Fruit fly (Drosophila melanogaster): ENCODE data around the gene CG14933.

Gene CG14933

dm6 chr2L:11806701-11807674 is 35.6 kb upstream of the CG14933 start (continued):
- TF ChIP-seq mirr (GFP tag; optimal IDR thresholded peaks at IDR 0.05), result peak; percentile 78
- peak; percentile 89 for TF ChIP-seq Nf-YB (GFP tag; optimal IDR thresholded peaks at IDR 0.05)
- TF ChIP-seq CG13894 (tag; optimal IDR thresholded peaks at IDR 0.05), result peak; percentile 68
- TF ChIP-seq CrebB (tag; optimal IDR thresholded peaks at IDR 0.05), result no peak
- TF ChIP-seq CG13287 (GFP tag; IDR thresholded peaks at IDR 0.05; ENCODE audit: partially characterized antibody), result peak; percentile 23; the same call in 1 of the 2 replicates
- peak; percentile 3 for TF ChIP-seq CG2120 (GFP tag; optimal IDR thresholded peaks at IDR 0.05)
- TF ChIP-seq Trl (optimal IDR thresholded peaks at IDR 0.05), result peak; percentile 88 to 99
- peak; percentile 65 for TF ChIP-seq Trl (GFP tag; optimal IDR thresholded peaks at IDR 0.05)
- TF ChIP-seq Awh (GFP tag; IDR thresholded peaks at IDR 0.05), result 0 out of 2 replicates have a peak, but pooled peaks have one; percentile 15
- peak; percentile 56 for TF ChIP-seq lbe (GFP tag; optimal IDR thresholded peaks at IDR 0.05)
- TF ChIP-seq CG31441 (GFP tag; IDR thresholded peaks at IDR 0.05), result no peak
- peak; percentile 48 for TF ChIP-seq unc-4 (GFP tag; IDR thresholded peaks at IDR 0.05; ENCODE audit: partially characterized antibody)
- peak; percentile 87 for TF ChIP-seq Drgx (GFP tag; IDR thresholded peaks at IDR 0.05)
- peak; percentile 99 for TF ChIP-seq abd-A (tag; optimal IDR thresholded peaks at IDR 0.05)
- TF ChIP-seq CG2678 (tag; optimal IDR thresholded peaks at IDR 0.05), result peak; percentile 16
- TF ChIP-seq gcm (GFP tag; optimal IDR thresholded peaks at IDR 0.05), result peak; percentile 15
- peak; percentile 20 for TF ChIP-seq corto (GFP tag; optimal IDR thresholded peaks at IDR 0.05)
- no peak for TF ChIP-seq CG8281 (tag; optimal IDR thresholded peaks at IDR 0.05)
- no peak for TF ChIP-seq sc (optimal IDR thresholded peaks at IDR 0.05)
- no peak for TF ChIP-seq sc (GFP tag; optimal IDR thresholded peaks at IDR 0.05)
- no peak for TF ChIP-seq pb (GFP tag; optimal IDR thresholded peaks at IDR 0.05)
- TF ChIP-seq CG14014 (GFP tag; IDR thresholded peaks at IDR 0.05), result no peak
- TF ChIP-seq Opbp (GFP tag; IDR thresholded peaks at IDR 0.05; ENCODE audit: partially characterized antibody), result 0 out of 3 replicates have a peak, but pooled peaks have one; percentile 28
- TF ChIP-seq ham (GFP tag; IDR thresholded peaks at IDR 0.05), result no peak
- TF ChIP-seq CHES-1-like (GFP tag; optimal IDR thresholded peaks at IDR 0.05), result peak; percentile 24
- TF ChIP-seq Chrac-16 (GFP tag; optimal IDR thresholded peaks at IDR 0.05), result no peak
- TF ChIP-seq gem (tag; optimal IDR thresholded peaks at IDR 0.05), result peak; percentile 10
- peak; percentile 6 for TF ChIP-seq CG12659 (GFP tag; optimal IDR thresholded peaks at IDR 0.05)
- TF ChIP-seq nerfin-1 (tag; optimal IDR thresholded peaks at IDR 0.05), result peak; percentile 39
- peak; percentile 22 for TF ChIP-seq scrt (GFP tag; optimal IDR thresholded peaks at IDR 0.05)
- peak; percentile 17; the same call in 1 of the 2 replicates for TF ChIP-seq CG32532 (GFP tag; IDR thresholded peaks at IDR 0.05)
- peak; percentile 32; the same call in 1 of the 2 replicates for TF ChIP-seq sna (GFP tag; IDR thresholded peaks at IDR 0.05; ENCODE audit: partially characterized antibody)
- no peak for TF ChIP-seq Taf1 (GFP tag; IDR thresholded peaks at IDR 0.05)
- peak; percentile 25 for TF ChIP-seq B-H2 (GFP tag; optimal IDR thresholded peaks at IDR 0.05)
- peak; percentile 1 for TF ChIP-seq YL-1 (GFP tag; optimal IDR thresholded peaks at IDR 0.05)
- TF ChIP-seq CG7987 (GFP tag; optimal IDR thresholded peaks at IDR 0.05), result peak; percentile 35
- TF ChIP-seq CG10543 (GFP tag; optimal IDR thresholded peaks at IDR 0.05), result peak; percentile 79
- TF ChIP-seq lola (GFP tag; optimal IDR thresholded peaks at IDR 0.05), result no peak
- TF ChIP-seq gro (GFP tag; optimal IDR thresholded peaks at IDR 0.05), result peak; percentile 73
- TF ChIP-seq pros (GFP tag; optimal IDR thresholded peaks at IDR 0.05), result peak; percentile 88
- TF ChIP-seq insv (GFP tag; optimal IDR thresholded peaks at IDR 0.05), result peak in 1 of 2 experiments; percentile 82
- peak; percentile 34 for TF ChIP-seq CG12071 (GFP tag; optimal IDR thresholded peaks at IDR 0.05)
- TF ChIP-seq psq (GFP tag; optimal IDR thresholded peaks at IDR 0.05), result peak; percentile 98
- 0 out of 2 replicates have a peak, but pooled peaks have one; percentile 22 for TF ChIP-seq CG14441 (GFP tag; IDR thresholded peaks at IDR 0.05)
- TF ChIP-seq MESR4 (GFP tag; optimal IDR thresholded peaks at IDR 0.05), result no peak
- 0 out of 2 replicates have a peak, but pooled peaks have one; percentile 44 for TF ChIP-seq CG42726 (GFP tag; IDR thresholded peaks at IDR 0.05; ENCODE audit: partially characterized antibody)
- no peak for TF ChIP-seq Bdp1 (GFP tag; optimal IDR thresholded peaks at IDR 0.05)
